Fruit fly (Drosophila melanogaster) S2 (cell line): ENCODE measurements around the gene Vsx1.

Experiments used
- CG8478 ChIP-seq: fragments of >200 bp; optimal IDR thresholded peaks from 2 replicates; lab custom pipeline; 2018
- CTCF ChIP-seq, 2 experiments: fragments of >200 bp; optimal IDR thresholded peaks; 2 replicates each; lab custom pipeline; 2018

DNA sequence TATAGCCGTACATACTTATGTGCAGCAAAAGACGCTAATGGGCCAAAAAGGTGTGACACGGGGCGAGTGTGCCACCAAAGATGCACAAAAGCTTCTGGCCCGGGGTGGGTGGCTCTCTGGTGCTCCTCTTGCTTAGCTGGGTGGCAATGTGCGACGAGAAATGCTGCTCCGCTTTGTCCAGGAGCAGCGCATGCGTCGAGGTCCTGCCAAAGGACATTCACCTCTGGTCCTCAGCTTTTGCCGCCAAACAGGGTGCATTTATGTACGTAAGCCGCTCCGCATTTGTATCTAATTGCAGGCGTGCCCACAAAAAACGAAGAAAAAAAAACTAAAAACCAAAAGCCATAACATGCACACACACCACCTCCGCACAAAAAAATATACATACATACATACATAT lies 55.3 kb downstream of the Vsx1 start:
- TF ChIP-seq CG8478 (no peak), CTCF (optimal IDR thresholded peaks at IDR 0.05; lab: Kevin White, UChicago) (no peak)
